Worm (Caenorhabditis elegans) whole organism, L4 larva: ENCODE data around the gene srh-229.

Experiments used
- dpl-1 ChIP-seq: fragments of 150-350 bp; optimal IDR thresholded peaks from 2 replicates; lab custom pipeline; 2014; ENCODE audit warnings: missing biosample characterization, missing genetic modification reagents, missing genetic modification characterization
- hlh-11 ChIP-seq: fragments of 200-800 bp; sonication (Bioruptor generic); optimal IDR thresholded peaks from 2 replicates; lab custom pipeline; 2018; ENCODE audit warnings: mild to moderate bottlenecking, missing genetic modification characterization, missing compliant biosample characterization
- jun-1 ChIP-seq: fragments of 150-350 bp; optimal IDR thresholded peaks from 2 replicates; lab custom pipeline; 2014; ENCODE audit warnings: missing biosample characterization, missing genetic modification reagents, missing genetic modification characterization
- nhr-11 ChIP-seq: fragments of 150-350 bp; optimal IDR thresholded peaks from 2 replicates; lab custom pipeline; 2014; ENCODE audit warnings: missing biosample characterization, missing genetic modification characterization
- pha-4 ChIP-seq, 2 experiments: fragments of 150-350 bp in 1 of 2; fragments of 200-800 bp in 1 of 2; sonication (Bioruptor generic) in 1 of 2; IDR thresholded peaks in 1 of 2; optimal IDR thresholded peaks in 1 of 2; 2 replicates each; pipeline versions ENCODE4 v1.3.6 to Lab custom; 2014 to 2022; ENCODE audit warnings: missing genetic modification characterization in 2 of 2, missing genetic modification reagents in 2 of 2, missing biosample characterization in 1 of 2, missing compliant biosample characterization in 1 of 2
- pqm-1 ChIP-seq: sonication (generic microtip); optimal IDR thresholded peaks from 2 replicates; lab custom pipeline; 2017; ENCODE audit warnings: missing biosample characterization, missing genetic modification characterization
- spr-1 ChIP-seq: sonication (generic microtip); optimal IDR thresholded peaks from 2 replicates; lab custom pipeline; 2016; ENCODE audit warnings: mild to moderate bottlenecking, missing genetic modification characterization, missing compliant biosample characterization
- zag-1 ChIP-seq: fragments of 150-350 bp; optimal IDR thresholded peaks from 2 replicates; lab custom pipeline; 2014; ENCODE audit warnings: missing biosample characterization, missing genetic modification characterization

- TF ChIP-seq jun-1 (tag; lab: Kevin White, UChicago) (no peak), hlh-11 (tag; lab: Kevin White, UChicago) (no peak), dpl-1 (GFP tag; lab: Kevin White, UChicago) (no peak), pha-4 (GFP tag; IDR thresholded peaks at IDR 0.05; lab: Robert Waterston, UW) (no peak), pha-4 (tag; optimal IDR thresholded peaks at IDR 0.05; lab: Kevin White, UChicago) (no peak), zag-1 (tag; lab: Kevin White, UChicago) (no peak), spr-1 (tag; lab: Kevin White, UChicago) (no peak), nhr-11 (tag; lab: Kevin White, UChicago) (no peak), pqm-1 (tag; lab: Kevin White, UChicago) (no peak)
These were observed at the start of gene srh-229 for ce11 chrV:7504271-7504670.
